Worm (Caenorhabditis elegans): ENCODE data around the gene C01G12.3.

DNA sequence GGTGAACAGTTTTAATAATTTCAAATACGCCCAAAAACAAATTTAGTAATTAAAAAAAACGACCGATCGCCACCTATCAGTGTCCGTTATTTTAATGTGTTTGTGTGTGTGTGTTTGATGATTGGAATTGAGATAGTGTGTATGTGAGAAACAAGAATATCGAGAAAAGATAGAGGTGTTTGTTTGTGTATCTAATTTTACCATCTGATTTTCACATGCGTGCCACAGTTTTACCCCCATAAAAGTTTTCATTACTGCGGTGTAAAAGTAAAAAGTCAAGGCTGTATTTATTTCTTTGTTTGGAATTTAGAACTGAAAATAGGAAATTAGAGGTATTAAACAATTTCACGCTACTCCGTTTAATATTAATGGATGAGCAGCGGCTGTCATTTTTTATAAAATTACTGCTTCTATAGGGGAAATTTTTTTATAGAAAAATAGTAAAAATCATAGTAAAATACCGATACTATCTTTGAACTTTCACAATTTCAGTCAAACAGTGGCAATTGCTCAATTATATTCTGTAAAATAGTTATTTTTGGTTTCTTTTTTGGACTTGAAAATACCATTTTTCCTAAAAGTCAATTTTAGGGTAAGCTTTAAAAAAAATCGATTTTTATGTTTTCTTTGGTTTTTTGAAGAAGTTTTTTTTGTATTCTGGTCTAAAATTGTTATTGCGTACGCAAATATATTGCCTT lies 18.0 kb upstream of the C01G12.3 start:
- TF ChIP-seq him-1 (tag; optimal IDR thresholded peaks at IDR 0.05), result no peak
- no peak for TF ChIP-seq dao-5 (tag; optimal IDR thresholded peaks at IDR 0.05)
- no peak for TF ChIP-seq W03F9.2 (tag; optimal IDR thresholded peaks at IDR 0.05)

All from whole organism, L4/young adult.